Fruit fly (Drosophila melanogaster) whole organism, embryonic: ENCODE data around the gene mRpL19.

Source experiments
- CG17359 ChIP-seq: fragments of 200-800 bp; sonication (Bioruptor generic); optimal IDR thresholded peaks from 3 replicates; lab custom pipeline; 2018; ENCODE audit warnings: missing biosample characterization, mild to moderate bottlenecking, missing genetic modification characterization, moderate library complexity
- Dbx ChIP-seq: fragments of 200-800 bp; sonication (Bioruptor generic); IDR thresholded peaks from 3 replicates; pipeline ENCODE4 v1.3.6; 2022; ENCODE audit warnings: missing biosample characterization, missing genetic modification characterization
- Nf-YA ChIP-seq: fragments of 200-800 bp; sonication (Bioruptor generic); IDR thresholded peaks from 2 replicates; pipeline ENCODE4 v1.3.6; 2022; ENCODE audit warnings: missing biosample characterization, missing genetic modification characterization
- fru ChIP-seq: fragments of >200 bp; optimal IDR thresholded peaks from 2 replicates; lab custom pipeline; 2017
- gce ChIP-seq: fragments of 200-800 bp; sonication (Bioruptor generic); IDR thresholded peaks from 3 replicates; pipeline ENCODE4 v1.3.6; 2022; ENCODE audit warnings: missing biosample characterization, missing genetic modification characterization
- gsb-n ChIP-seq: fragments of 200-800 bp; sonication (Bioruptor generic); optimal IDR thresholded peaks from 3 replicates; lab custom pipeline; 2018; ENCODE audit warnings: missing biosample characterization, mild to moderate bottlenecking, missing genetic modification characterization
- psq ChIP-seq: fragments of 200-800 bp; sonication (Bioruptor generic); optimal IDR thresholded peaks from 2 replicates; lab custom pipeline; 2017; ENCODE audit warnings: missing biosample characterization, missing genetic modification characterization

DNA sequence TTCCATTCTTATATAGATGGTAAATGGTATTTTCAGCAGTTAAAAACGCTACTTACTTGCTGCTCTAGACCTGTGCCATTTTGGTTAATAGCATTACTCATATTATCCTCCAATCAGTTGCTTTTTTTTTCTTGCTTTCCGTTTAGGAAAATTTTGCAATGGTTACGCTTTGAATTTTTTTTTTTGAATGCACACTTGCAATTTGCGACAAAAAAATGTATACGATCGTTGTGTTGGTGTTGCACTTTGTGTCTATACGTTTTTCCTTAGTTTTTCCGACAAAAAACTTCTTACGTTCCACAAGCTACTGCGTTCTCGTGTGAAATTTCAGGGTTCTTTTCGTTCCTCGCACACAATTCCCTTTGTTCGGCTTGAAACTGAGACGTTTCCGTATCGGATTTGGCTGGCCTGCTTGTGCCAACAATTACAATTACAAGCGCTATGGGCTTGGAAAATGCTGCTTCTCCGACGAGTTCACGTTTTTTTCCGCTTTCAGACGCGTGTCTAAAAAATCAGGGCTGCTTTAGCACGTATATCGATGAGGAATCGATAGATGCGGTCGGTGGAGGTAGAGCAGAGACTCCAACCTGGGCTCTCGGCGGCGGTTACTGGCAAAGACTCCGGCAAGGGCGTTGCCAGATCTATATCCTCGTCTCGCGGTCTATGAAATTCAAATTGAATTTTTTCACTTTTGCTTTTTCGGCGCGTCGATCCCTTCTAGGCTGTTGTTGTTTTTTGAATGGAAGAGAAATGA, 13.8 kb upstream of the mRpL19 start:
- no peak for TF ChIP-seq fru (lab: Kevin White, UChicago)
- peak; percentile 77 for TF ChIP-seq gsb-n
- peak; percentile 2 for TF ChIP-seq CG17359
- TF ChIP-seq Dbx (GFP tag; lab: Robert Waterston, UW), result peak; percentile 80; the same call in 2 of the 3 replicates
- TF ChIP-seq psq (GFP tag; lab: Kevin White, UChicago), result no peak
- peak; percentile 49; the same call in 1 of the 3 replicates for TF ChIP-seq gce (GFP tag; lab: Robert Waterston, UW)
- TF ChIP-seq Nf-YA, result no peak
